Worm (Caenorhabditis elegans) whole organism, L1 larva: ENCODE measurements around the gene F19F10.11.

Source experiments
- aha-1 ChIP-seq: fragments of 150-350 bp; optimal IDR thresholded peaks from 2 replicates; lab custom pipeline; 2014; ENCODE audit warnings: missing biosample characterization, missing genetic modification characterization
- aly-2 ChIP-seq: fragments of 150-350 bp; optimal IDR thresholded peaks from 2 replicates; lab custom pipeline; 2014; ENCODE audit warnings: missing biosample characterization, missing genetic modification characterization
- ama-1 ChIP-seq: fragments of 150-350 bp; optimal IDR thresholded peaks from 2 replicates; lab custom pipeline; 2014
- blmp-1 ChIP-seq: fragments of 150-350 bp; optimal IDR thresholded peaks from 2 replicates; lab custom pipeline; 2014; ENCODE audit warnings: missing biosample characterization, missing genetic modification characterization
- ceh-63 ChIP-seq: fragments of 200-800 bp; sonication (Bioruptor generic); optimal IDR thresholded peaks from 2 replicates; lab custom pipeline; 2018; ENCODE audit warnings: mild to moderate bottlenecking, missing genetic modification characterization, missing compliant biosample characterization
- ces-1 ChIP-seq: fragments of 150-350 bp; optimal IDR thresholded peaks from 2 replicates; lab custom pipeline; 2014; ENCODE audit warnings: missing biosample characterization, missing genetic modification reagents, missing genetic modification characterization
- efl-1 ChIP-seq, 4 experiments: fragments of 150-350 bp; optimal IDR thresholded peaks in 3 of 4; peaks in 1 of 4; 1 replicate in 1 of 4; 2 replicates in 3 of 4; lab custom pipeline; 2014; ENCODE audit warnings: missing biosample characterization in 2 of 4, missing genetic modification characterization in 2 of 4, missing genetic modification reagents in 2 of 4
- efl-3 ChIP-seq: fragments of 200-800 bp; sonication (Bioruptor generic); optimal IDR thresholded peaks from 2 replicates; lab custom pipeline; 2018; ENCODE audit warnings: mild to moderate bottlenecking, missing genetic modification characterization, missing compliant biosample characterization
- egl-13 ChIP-seq: sonication (generic microtip); optimal IDR thresholded peaks from 2 replicates; lab custom pipeline; 2016; ENCODE audit warnings: missing genotype, missing genetic modification reagents, missing genetic modification characterization, missing compliant biosample characterization
- ets-5 ChIP-seq: fragments of 200-800 bp; sonication (Bioruptor generic); IDR thresholded peaks from 2 replicates; pipeline ENCODE4 v1.3.6; 2022; ENCODE audit warnings: missing genetic modification characterization, missing compliant biosample characterization
- fkh-10 ChIP-seq: sonication (generic microtip); optimal IDR thresholded peaks from 2 replicates; lab custom pipeline; 2017; ENCODE audit warnings: missing biosample characterization, missing genetic modification reagents, missing genetic modification characterization
- fkh-8 ChIP-seq: sonication (generic microtip); optimal IDR thresholded peaks from 2 replicates; lab custom pipeline; 2016; ENCODE audit warnings: mild to moderate bottlenecking, missing genetic modification characterization, missing compliant biosample characterization
- grh-1 ChIP-seq: fragments of 200-800 bp; sonication (Bioruptor generic); IDR thresholded peaks from 2 replicates; pipeline ENCODE4 v1.3.6; 2022; ENCODE audit warnings: missing genetic modification reagents, missing genetic modification characterization, missing compliant biosample characterization
- hlh-17 ChIP-seq: fragments of 200-800 bp; sonication (Bioruptor generic); optimal IDR thresholded peaks from 2 replicates; lab custom pipeline; 2018; ENCODE audit warnings: missing genetic modification characterization, mild to moderate bottlenecking, missing compliant biosample characterization, moderate library complexity, borderline replicate concordance
- hlh-4 ChIP-seq: sonication (generic microtip); optimal IDR thresholded peaks from 2 replicates; lab custom pipeline; 2016; ENCODE audit warnings: mild to moderate bottlenecking, missing genetic modification characterization, missing compliant biosample characterization
- hpl-2 ChIP-seq: fragments of 150-350 bp; optimal IDR thresholded peaks from 2 replicates; lab custom pipeline; 2014; ENCODE audit warnings: missing biosample characterization, missing genetic modification reagents, missing genetic modification characterization
- irx-1 ChIP-seq: sonication (generic microtip); optimal IDR thresholded peaks from 2 replicates; lab custom pipeline; 2016; ENCODE audit warnings: missing genetic modification characterization, missing compliant biosample characterization
- lin-15B ChIP-seq: fragments of 150-350 bp; sonication (generic microtip); optimal IDR thresholded peaks from 3 replicates; lab custom pipeline; 2014; ENCODE audit warnings: missing biosample characterization, missing genetic modification characterization
- lir-3 ChIP-seq: sonication (generic microtip); optimal IDR thresholded peaks from 2 replicates; lab custom pipeline; 2016; ENCODE audit warnings: mild to moderate bottlenecking, missing genetic modification characterization, moderate library complexity, missing compliant biosample characterization; ENCODE audit not compliant: poor library complexity
- mab-9 ChIP-seq: fragments of 200-800 bp; sonication (Bioruptor generic); IDR thresholded peaks from 2 replicates; pipeline ENCODE4 v1.3.6; 2022; ENCODE audit warnings: missing genetic modification reagents, missing genetic modification characterization, missing compliant biosample characterization
- mef-2 ChIP-seq: fragments of 150-350 bp; optimal IDR thresholded peaks from 2 replicates; lab custom pipeline; 2014; ENCODE audit warnings: missing biosample characterization, missing genetic modification characterization
- nhr-12 ChIP-seq: sonication (generic microtip); optimal IDR thresholded peaks from 2 replicates; lab custom pipeline; 2017; ENCODE audit warnings: missing biosample characterization, missing genetic modification characterization
- nhr-19 ChIP-seq: fragments of 200-800 bp; sonication (Bioruptor generic); conservative IDR thresholded peaks from 2 replicates; pipeline ENCODE4 v1.3.6; 2022; ENCODE audit warnings: missing genetic modification characterization, missing compliant biosample characterization
- nhr-237 ChIP-seq: fragments of 150-350 bp; optimal IDR thresholded peaks from 2 replicates; lab custom pipeline; 2014; ENCODE audit warnings: missing biosample characterization, missing genetic modification characterization
- nhr-71 ChIP-seq: sonication (generic microtip); optimal IDR thresholded peaks from 2 replicates; lab custom pipeline; 2016; ENCODE audit warnings: mild to moderate bottlenecking, missing genetic modification characterization, moderate library complexity, missing compliant biosample characterization
- nhr-84 ChIP-seq: sonication (generic microtip); optimal IDR thresholded peaks from 2 replicates; lab custom pipeline; 2017; ENCODE audit warnings: missing biosample characterization, missing genetic modification characterization
- pag-3 ChIP-seq: sonication (generic microtip); optimal IDR thresholded peaks from 2 replicates; lab custom pipeline; 2017; ENCODE audit warnings: missing genetic modification characterization, mild to moderate bottlenecking, missing compliant biosample characterization, antibody characterized with exemption, borderline replicate concordance; ENCODE audit not compliant: insufficient read depth
- rnt-1 ChIP-seq: sonication (generic microtip); optimal IDR thresholded peaks from 2 replicates; lab custom pipeline; 2016; ENCODE audit warnings: mild to moderate bottlenecking, missing genetic modification characterization, moderate library complexity, missing compliant biosample characterization
- snpc-4 ChIP-seq: fragments of 150-350 bp; optimal IDR thresholded peaks from 2 replicates; lab custom pipeline; 2014; ENCODE audit warnings: missing biosample characterization, missing genetic modification characterization
- sox-4 ChIP-seq: sonication (generic microtip); optimal IDR thresholded peaks from 2 replicates; lab custom pipeline; 2016; ENCODE audit warnings: missing genetic modification characterization, missing compliant biosample characterization
- swsn-7 ChIP-seq: sonication (generic microtip); optimal IDR thresholded peaks from 2 replicates; lab custom pipeline; 2016; ENCODE audit warnings: missing genetic modification characterization, missing compliant biosample characterization
- tbx-2 ChIP-seq: sonication (generic microtip); optimal IDR thresholded peaks from 2 replicates; lab custom pipeline; 2016; ENCODE audit warnings: missing genetic modification characterization, missing compliant biosample characterization
- unc-130 ChIP-seq: fragments of 150-350 bp; optimal IDR thresholded peaks from 2 replicates; lab custom pipeline; 2017; ENCODE audit warnings: missing biosample characterization, missing genetic modification characterization, inconsistent platforms
- unc-62 ChIP-seq: fragments of 150-350 bp; optimal IDR thresholded peaks from 2 replicates; lab custom pipeline; 2014; ENCODE audit warnings: missing biosample characterization, missing genetic modification reagents, missing genetic modification characterization
- unc-98 ChIP-seq: fragments of 200-800 bp; sonication (Bioruptor generic); IDR thresholded peaks from 2 replicates; pipeline ENCODE4 v1.3.6; 2022; ENCODE audit warnings: missing genetic modification characterization, missing compliant biosample characterization
- xbp-1 ChIP-seq: sonication (generic microtip); optimal IDR thresholded peaks from 2 replicates; lab custom pipeline; 2016; ENCODE audit warnings: missing genetic modification characterization, missing compliant biosample characterization
- zag-1 ChIP-seq: fragments of 150-350 bp; optimal IDR thresholded peaks from 2 replicates; lab custom pipeline; 2014; ENCODE audit warnings: missing biosample characterization, missing genetic modification characterization
- ztf-11 ChIP-seq, 2 experiments: sonication (generic microtip); optimal IDR thresholded peaks; 2 replicates each; lab custom pipeline; 2016 to 2017; ENCODE audit warnings: missing genetic modification characterization in 2 of 2, missing biosample characterization in 1 of 2, missing compliant biosample characterization in 1 of 2
- ztf-4 ChIP-seq: fragments of 150-350 bp; optimal IDR thresholded peaks from 2 replicates; lab custom pipeline; 2014; ENCODE audit warnings: missing biosample characterization, missing genetic modification characterization

Gene F19F10.11

ce11 chrV:7631732-7632131 is 44.2 kb upstream of the F19F10.11 start, which contains the start of gene srd-25:
Gene srd-25, plus strand, starts transcription at chrV:7632032.
- TF ChIP-seq fkh-8 (tag; lab: Kevin White, UChicago) (no peak), grh-1 (no peak), snpc-4 (no peak), hlh-4 (no peak), nhr-84 (no peak), xbp-1 (no peak), unc-130 (tag; lab: Kevin White, UChicago) (no peak), ztf-4 (tag; lab: Kevin White, UChicago) (no peak), nhr-19 (GFP tag; lab: Robert Waterston, UW) (no peak), swsn-7 (no peak), lir-3 (tag; lab: Kevin White, UChicago) (no peak), mef-2 (tag; lab: Kevin White, UChicago) (no peak), zag-1 (no peak), unc-98 (GFP tag; lab: Robert Waterston, UW) (no peak), ceh-63 (GFP tag; lab: Kevin White, UChicago) (no peak)
- TF ChIP-seq, all 84 proteins: peak for 0

- no peak for TF ChIP-seq aha-1 (tag; lab: Kevin White, UChicago)
- no peak for TF ChIP-seq unc-98 (GFP tag; lab: Robert Waterston, UW)
- no peak for TF ChIP-seq sox-4
- no peak for TF ChIP-seq fkh-8 (tag; lab: Kevin White, UChicago)
- TF ChIP-seq blmp-1 (tag; lab: Kevin White, UChicago), result no peak
- TF ChIP-seq lin-15B (tag; lab: Kevin White, UChicago), result no peak
- no peak for TF ChIP-seq ces-1 (GFP tag; lab: Kevin White, UChicago)
- no peak for TF ChIP-seq nhr-71
- TF ChIP-seq unc-62 (GFP tag; lab: Kevin White, UChicago), result no peak
- no peak for TF ChIP-seq egl-13 (tag; lab: Kevin White, UChicago)
- no peak for TF ChIP-seq swsn-7
- TF ChIP-seq irx-1 (tag; lab: Kevin White, UChicago), result no peak
- no peak for TF ChIP-seq mab-9 (GFP tag; lab: Robert Waterston, UW)
- TF ChIP-seq nhr-237, result no peak
These were observed 42.0 kb upstream of the F19F10.11 start, which contains the start of gene srd-30 for ce11 chrV:7629504-7629903. Gene srd-30, plus strand, starts transcription at chrV:7629804.

- TF ChIP-seq ceh-63 (GFP tag; lab: Kevin White, UChicago), result no peak
- TF ChIP-seq ztf-11 (tag; optimal IDR thresholded peaks at IDR 0.05; lab: Kevin White, UChicago), result no peak
- TF ChIP-seq mef-2 (tag; lab: Kevin White, UChicago), result no peak
- no peak for TF ChIP-seq nhr-12 (tag; lab: Kevin White, UChicago)
- TF ChIP-seq rnt-1 (tag; lab: Kevin White, UChicago), result no peak
- no peak for TF ChIP-seq tbx-2
- no peak for TF ChIP-seq nhr-237
- no peak for TF ChIP-seq nhr-84
- TF ChIP-seq hlh-17 (GFP tag; lab: Kevin White, UChicago), result no peak
- no peak for TF ChIP-seq efl-1 (optimal IDR thresholded peaks at IDR 0.05; lab: Kevin White, UChicago)
- TF ChIP-seq efl-1 (GFP tag; optimal IDR thresholded peaks at IDR 0.05 in 1 of 2; lab: Kevin White, UChicago), result no peak
- no peak for TF ChIP-seq ama-1 (lab: Kevin White, UChicago)
- TF ChIP-seq fkh-10, result no peak
- TF ChIP-seq pag-3, result no peak
- TF ChIP-seq hpl-2 (GFP tag; lab: Kevin White, UChicago), result no peak
- no peak for TF ChIP-seq zag-1
- no peak for TF ChIP-seq ets-5
- no peak for TF ChIP-seq unc-98 (GFP tag; lab: Robert Waterston, UW)
- no peak for TF ChIP-seq snpc-4
- TF ChIP-seq aly-2 (tag; lab: Kevin White, UChicago), result no peak
- TF ChIP-seq efl-3 (GFP tag; lab: Kevin White, UChicago), result no peak
These were observed 39.0 kb upstream of the F19F10.11 start, which contains the start of gene F07C4.6 for ce11 chrV:7626550-7626949. Gene F07C4.6, plus strand, starts transcription at chrV:7626850.
